Worm (Caenorhabditis elegans) whole organism, midembryonic: ENCODE measurements around the gene F40F8.4.

ENCODE experiments used
- T22C8.4 ChIP-seq: fragments of 200-800 bp; sonication (Bioruptor generic); IDR thresholded peaks from 2 replicates; pipeline ENCODE4 v1.3.6; 2022; ENCODE audit warnings: missing genetic modification characterization, missing compliant biosample characterization
- cog-1 ChIP-seq: sonication (generic microtip); optimal IDR thresholded peaks from 2 replicates; lab custom pipeline; 2016; ENCODE audit warnings: missing genetic modification characterization, missing compliant biosample characterization
- flt-1 ChIP-seq: fragments of 200-800 bp; sonication (Bioruptor generic); IDR thresholded peaks from 2 replicates; pipeline ENCODE4 v1.3.6; 2022; ENCODE audit warnings: missing genetic modification characterization, missing compliant biosample characterization
- klf-2 ChIP-seq: fragments of 200-800 bp; sonication (Bioruptor generic); conservative IDR thresholded peaks from 2 replicates; pipeline ENCODE4 v1.3.6; 2022; ENCODE audit warnings: missing genetic modification reagents, missing genetic modification characterization, missing compliant biosample characterization
- med-1 ChIP-seq: sonication (generic microtip); optimal IDR thresholded peaks from 2 replicates; lab custom pipeline; 2017; ENCODE audit warnings: missing genetic modification characterization, mild to moderate bottlenecking, missing compliant biosample characterization, antibody characterized with exemption, missing genetic modification reagents; ENCODE audit not compliant: insufficient read depth
- ref-1 ChIP-seq: fragments of 200-800 bp; sonication (Bioruptor generic); conservative IDR thresholded peaks from 2 replicates; pipeline ENCODE4 v1.3.6; 2022; ENCODE audit warnings: missing genetic modification reagents, missing genetic modification characterization, missing compliant biosample characterization
- tab-1 ChIP-seq: fragments of 200-800 bp; sonication (Bioruptor generic); IDR thresholded peaks from 2 replicates; pipeline ENCODE4 v1.3.6; 2022; ENCODE audit warnings: missing genetic modification characterization, missing compliant biosample characterization
- ztf-23 ChIP-seq: fragments of 200-800 bp; sonication (Bioruptor generic); IDR thresholded peaks from 2 replicates; pipeline ENCODE4 v1.3.6; 2022; ENCODE audit warnings: missing genetic modification reagents, missing genetic modification characterization, missing compliant biosample characterization
- ztf-29 ChIP-seq: fragments of 200-800 bp; sonication (Bioruptor generic); IDR thresholded peaks from 2 replicates; pipeline ENCODE4 v1.3.6; 2022; ENCODE audit warnings: missing genetic modification reagents, missing genetic modification characterization, missing compliant biosample characterization

F40F8.4 gene

ce11 chrII:11153080-11153479, 13.0 kb upstream of the F40F8.4 start:
- TF ChIP-seq T22C8.4 (GFP tag; lab: Robert Waterston, UW) (no peak), ztf-23 (GFP tag; lab: Robert Waterston, UW) (no peak), cog-1 (no peak), tab-1 (no peak), ref-1 (no peak), flt-1 (GFP tag; lab: Robert Waterston, UW) (no peak), med-1 (GFP tag; lab: Kevin White, UChicago) (no peak), klf-2 (no peak), ztf-29 (GFP tag; lab: Robert Waterston, UW) (no peak)

- no peak for TF ChIP-seq ztf-29 (GFP tag; lab: Robert Waterston, UW)
- no peak for TF ChIP-seq cog-1
- TF ChIP-seq klf-2: no peak
- no peak for TF ChIP-seq med-1 (GFP tag; lab: Kevin White, UChicago)
- TF ChIP-seq flt-1 (GFP tag; lab: Robert Waterston, UW): no peak
- no peak for TF ChIP-seq T22C8.4 (GFP tag; lab: Robert Waterston, UW)
- TF ChIP-seq tab-1: no peak
- TF ChIP-seq ref-1: no peak
- TF ChIP-seq ztf-23 (GFP tag; lab: Robert Waterston, UW): no peak
These were observed 12.5 kb upstream of the F40F8.4 start, which contains the start of gene pqm-1 for ce11 chrII:11152495-11152894. Gene pqm-1, minus strand, starts transcription at chrII:11152595.

- TF ChIP-seq tab-1: no peak
- TF ChIP-seq cog-1: no peak
- no peak for TF ChIP-seq T22C8.4 (GFP tag; lab: Robert Waterston, UW)
- TF ChIP-seq ref-1: no peak
- no peak for TF ChIP-seq klf-2
- no peak for TF ChIP-seq ztf-23 (GFP tag; lab: Robert Waterston, UW)
- TF ChIP-seq med-1 (GFP tag; lab: Kevin White, UChicago): no peak
- TF ChIP-seq flt-1 (GFP tag; lab: Robert Waterston, UW): no peak
- TF ChIP-seq ztf-29 (GFP tag; lab: Robert Waterston, UW): no peak
These were observed 10.9 kb upstream of the F40F8.4 start for ce11 chrII:11150976-11151375.

- TF ChIP-seq tab-1 (no peak), med-1 (GFP tag; lab: Kevin White, UChicago) (no peak), ref-1 (no peak), ztf-23 (GFP tag; lab: Robert Waterston, UW) (no peak), T22C8.4 (GFP tag; lab: Robert Waterston, UW) (no peak), flt-1 (GFP tag; lab: Robert Waterston, UW) (no peak), klf-2 (no peak), cog-1 (no peak), ztf-29 (GFP tag; lab: Robert Waterston, UW) (no peak)
These were observed 10.0 kb upstream of the F40F8.4 start for ce11 chrII:11149866-11150685.

- TF ChIP-seq ztf-23 (GFP tag; lab: Robert Waterston, UW) (no peak), flt-1 (GFP tag; lab: Robert Waterston, UW) (no peak), tab-1 (no peak), ref-1 (no peak), ztf-29 (GFP tag; lab: Robert Waterston, UW) (no peak), med-1 (GFP tag; lab: Kevin White, UChicago) (no peak), klf-2 (no peak), cog-1 (no peak), T22C8.4 (GFP tag; lab: Robert Waterston, UW) (no peak)
These were observed 2.5 kb upstream of the F40F8.4 start, which contains the start of gene arrd-6 for ce11 chrII:11142571-11142970. Gene arrd-6, plus strand, starts transcription at chrII:11142739.

ce11 chrII:11135773-11136172, 4.3 kb downstream of the F40F8.4 start:
- no peak for TF ChIP-seq med-1 (GFP tag; lab: Kevin White, UChicago)
- no peak for TF ChIP-seq tab-1
- no peak for TF ChIP-seq ref-1
- no peak for TF ChIP-seq ztf-23 (GFP tag; lab: Robert Waterston, UW)
- no peak for TF ChIP-seq cog-1
- no peak for TF ChIP-seq ztf-29 (GFP tag; lab: Robert Waterston, UW)
- TF ChIP-seq flt-1 (GFP tag; lab: Robert Waterston, UW): no peak
- TF ChIP-seq klf-2: no peak
- TF ChIP-seq T22C8.4 (GFP tag; lab: Robert Waterston, UW): no peak

- TF ChIP-seq tab-1 (no peak), ref-1 (no peak)
These were observed 5.2 kb downstream of the F40F8.4 start, which contains the start of gene F40F8.5 for ce11 chrII:11134828-11135227. Gene F40F8.5, minus strand, starts transcription at chrII:11134928.

- TF ChIP-seq ztf-29 (GFP tag; lab: Robert Waterston, UW): no peak
- TF ChIP-seq cog-1: peak; percentile 10
These were observed 7.5 kb downstream of the F40F8.4 start, which contains the start of gene F40F8.11 for ce11 chrII:11132542-11132941. Gene F40F8.11, minus strand, starts transcription at chrII:11132590.

- TF ChIP-seq tab-1 (no peak), ref-1 (no peak), cog-1 (no peak), ztf-29 (GFP tag; lab: Robert Waterston, UW) (no peak), med-1 (GFP tag; lab: Kevin White, UChicago) (no peak), ztf-23 (GFP tag; lab: Robert Waterston, UW) (no peak), klf-2 (no peak), flt-1 (GFP tag; lab: Robert Waterston, UW) (no peak), T22C8.4 (GFP tag; lab: Robert Waterston, UW) (no peak)
These were observed 10.5 kb downstream of the F40F8.4 start, which contains the start of gene F40F8.12 for ce11 chrII:11129517-11129916. Gene F40F8.12, plus strand, starts transcription at chrII:11129817.

- TF ChIP-seq ztf-23 (GFP tag; lab: Robert Waterston, UW) (no peak), ztf-29 (GFP tag; lab: Robert Waterston, UW) (no peak)
These were observed 11.1 kb downstream of the F40F8.4 start, which contains the start of gene F40F8.3 for ce11 chrII:11128989-11129388. Gene F40F8.3, plus strand, starts transcription at chrII:11129289.
